Worm (Caenorhabditis elegans) whole organism, L4/young adult: ENCODE data around the gene ubxn-6.

Experiments used
- W03F9.2 ChIP-seq: fragments of 150-350 bp; optimal IDR thresholded peaks from 2 replicates; lab custom pipeline; 2014; ENCODE audit warnings: missing biosample characterization, missing genetic modification characterization
- him-1 ChIP-seq: sonication (generic microtip); optimal IDR thresholded peaks from 2 replicates; lab custom pipeline; 2016; ENCODE audit warnings: missing genotype, missing genetic modification reagents, missing genetic modification characterization, missing compliant biosample characterization

ce11 chrIV:4814185-4814584 is 4.9 kb upstream of the ubxn-6 start, which contains the start of gene srw-94:
- TF ChIP-seq him-1 (tag; lab: Kevin White, UChicago) (no peak), W03F9.2 (tag; lab: Kevin White, UChicago) (no peak)
